Fruit fly (Drosophila melanogaster) whole organism, adult: ENCODE data around the gene VhaSFD.

ENCODE experiments used
- CG12768 ChIP-seq: fragments of 200-800 bp; sonication (Bioruptor generic); optimal IDR thresholded peaks from 2 replicates; lab custom pipeline; 2017; ENCODE audit warnings: missing biosample characterization, missing genetic modification characterization, mild to moderate bottlenecking, moderate library complexity, missing genetic modification reagents
- CG14711 ChIP-seq: fragments of 200-800 bp; sonication (Bioruptor generic); optimal IDR thresholded peaks from 2 replicates; lab custom pipeline; 2018; ENCODE audit warnings: missing biosample characterization, mild to moderate bottlenecking, missing genetic modification characterization, moderate library complexity
- CG7045 ChIP-seq: fragments of 200-800 bp; sonication (Bioruptor generic); optimal IDR thresholded peaks from 2 replicates; lab custom pipeline; 2017; ENCODE audit warnings: missing biosample characterization, mild to moderate bottlenecking, missing genetic modification characterization
- Hr96 ChIP-seq: fragments of 200-800 bp; sonication (Bioruptor generic); optimal IDR thresholded peaks from 2 replicates; lab custom pipeline; 2016; ENCODE audit warnings: missing biosample characterization, missing genetic modification characterization
- cnc ChIP-seq, 2 experiments: fragments of >200 bp; optimal IDR thresholded peaks; 2 replicates each; lab custom pipeline; 2017
- kay ChIP-seq: fragments of 200-800 bp; sonication (Bioruptor generic); peaks from one replicate; lab custom pipeline; 2016; ENCODE audit warnings: missing biosample characterization, missing genetic modification characterization, borderline replicate concordance
- ovo ChIP-seq: fragments of 200-800 bp; sonication (Bioruptor generic); optimal IDR thresholded peaks from 2 replicates; lab custom pipeline; 2016; ENCODE audit warnings: missing biosample characterization, missing genetic modification characterization

dm6 chr2L:16727578-16728023 lies at the start of gene VhaSFD:
- TF ChIP-seq CG7045 (GFP tag; lab: Kevin White, UChicago), result no peak
- TF ChIP-seq CG12768, result peak; percentile 73
- no peak for TF ChIP-seq kay (GFP tag; lab: Kevin White, UChicago)
- no peak for TF ChIP-seq Hr96
- TF ChIP-seq cnc (optimal IDR thresholded peaks at IDR 0.05; lab: Kevin White, UChicago), result no peak
- TF ChIP-seq ovo, result no peak
- TF ChIP-seq CG14711 (tag; lab: Kevin White, UChicago), result no peak
